Worm (Caenorhabditis elegans) whole organism, late embryonic: ENCODE measurements around the gene T03G11.10.

Experiments used
- C08G9.2 ChIP-seq: sonication (generic microtip); optimal IDR thresholded peaks from 2 replicates; lab custom pipeline; 2016; ENCODE audit warnings: mild to moderate bottlenecking, missing genetic modification characterization, moderate library complexity, missing compliant biosample characterization
- F13H6.1 ChIP-seq: sonication (generic microtip); optimal IDR thresholded peaks from 2 replicates; lab custom pipeline; 2016; ENCODE audit warnings: missing genetic modification characterization, missing compliant biosample characterization
- K09A11.1 ChIP-seq: sonication (generic microtip); optimal IDR thresholded peaks from 2 replicates; lab custom pipeline; 2017; ENCODE audit warnings: antibody characterized with exemption, mild to moderate bottlenecking, missing genetic modification characterization, missing compliant biosample characterization; ENCODE audit not compliant: insufficient read depth
- Y22D7AL.16 ChIP-seq: sonication (generic microtip); optimal IDR thresholded peaks from 2 replicates; lab custom pipeline; 2016; ENCODE audit warnings: missing genetic modification characterization, missing compliant biosample characterization
- ahr-1 ChIP-seq: sonication (generic microtip); optimal IDR thresholded peaks from 2 replicates; lab custom pipeline; 2016; ENCODE audit warnings: missing genetic modification characterization, missing compliant biosample characterization
- ama-1 ChIP-seq: fragments of 150-350 bp; optimal IDR thresholded peaks from 2 replicates; lab custom pipeline; 2014
- ceh-18 ChIP-seq: sonication (generic microtip); optimal IDR thresholded peaks from 2 replicates; lab custom pipeline; 2016; ENCODE audit warnings: missing genetic modification characterization, missing compliant biosample characterization
- ceh-19 ChIP-seq: fragments of 200-800 bp; sonication (Bioruptor generic); optimal IDR thresholded peaks from 2 replicates; lab custom pipeline; 2018; ENCODE audit warnings: mild to moderate bottlenecking, missing genetic modification characterization, missing compliant biosample characterization
- ceh-30 ChIP-seq: fragments of 150-350 bp; optimal IDR thresholded peaks from 2 replicates; lab custom pipeline; 2014; ENCODE audit warnings: missing biosample characterization, missing genetic modification characterization
- ceh-31 ChIP-seq: sonication (generic microtip); optimal IDR thresholded peaks from 2 replicates; lab custom pipeline; 2016; ENCODE audit warnings: missing genetic modification characterization, missing compliant biosample characterization
- ceh-34 ChIP-seq: sonication (generic microtip); optimal IDR thresholded peaks from 2 replicates; lab custom pipeline; 2016; ENCODE audit warnings: mild to moderate bottlenecking, missing genetic modification characterization, missing compliant biosample characterization
- ceh-45 ChIP-seq: fragments of 200-800 bp; sonication (Bioruptor generic); IDR thresholded peaks from 2 replicates; pipeline ENCODE4 v1.3.6; 2022; ENCODE audit warnings: missing genetic modification reagents, missing genetic modification characterization, missing compliant biosample characterization
- ceh-48 ChIP-seq: sonication (generic microtip); optimal IDR thresholded peaks from 2 replicates; lab custom pipeline; 2016; ENCODE audit warnings: missing genetic modification characterization, inconsistent platforms, missing compliant biosample characterization
- che-1 ChIP-seq: sonication (generic microtip); optimal IDR thresholded peaks from 2 replicates; lab custom pipeline; 2016; ENCODE audit warnings: mild to moderate bottlenecking, missing genetic modification characterization, missing compliant biosample characterization
- dve-1 ChIP-seq: sonication (generic microtip); optimal IDR thresholded peaks from 2 replicates; lab custom pipeline; 2017; ENCODE audit warnings: antibody characterized with exemption, mild to moderate bottlenecking, missing genetic modification characterization, missing compliant biosample characterization
- gmeb-2 ChIP-seq: sonication (generic microtip); optimal IDR thresholded peaks from 2 replicates; lab custom pipeline; 2016; ENCODE audit warnings: missing genetic modification characterization, inconsistent platforms, missing compliant biosample characterization
- hlh-6 ChIP-seq: sonication (generic microtip); optimal IDR thresholded peaks from 2 replicates; lab custom pipeline; 2016; ENCODE audit warnings: missing genotype, missing genetic modification characterization, missing compliant biosample characterization
- hlh-8 ChIP-seq: sonication (generic microtip); optimal IDR thresholded peaks from 2 replicates; lab custom pipeline; 2016; ENCODE audit warnings: missing genotype, missing genetic modification characterization, missing compliant biosample characterization
- lim-6 ChIP-seq: sonication (generic microtip); optimal IDR thresholded peaks from 2 replicates; lab custom pipeline; 2016; ENCODE audit warnings: missing genetic modification characterization, missing compliant biosample characterization
- lin-11 ChIP-seq: fragments of 200-800 bp; sonication (Bioruptor generic); optimal IDR thresholded peaks from 2 replicates; lab custom pipeline; 2018; ENCODE audit warnings: mild to moderate bottlenecking, missing genetic modification characterization, missing compliant biosample characterization
- madf-2 ChIP-seq: sonication (generic microtip); optimal IDR thresholded peaks from 2 replicates; lab custom pipeline; 2017; ENCODE audit warnings: missing genetic modification characterization, missing compliant biosample characterization
- nhr-11 ChIP-seq: fragments of 150-350 bp; optimal IDR thresholded peaks from 2 replicates; lab custom pipeline; 2014; ENCODE audit warnings: missing biosample characterization, missing genetic modification characterization
- odd-2 ChIP-seq: sonication (generic microtip); optimal IDR thresholded peaks from 2 replicates; lab custom pipeline; 2017; ENCODE audit warnings: antibody characterized with exemption, mild to moderate bottlenecking, missing genetic modification characterization, missing compliant biosample characterization
- pax-1 ChIP-seq: fragments of 150-350 bp; optimal IDR thresholded peaks from 2 replicates; lab custom pipeline; 2014; ENCODE audit warnings: missing biosample characterization, missing genetic modification characterization
- pha-2 ChIP-seq: sonication (generic microtip); optimal IDR thresholded peaks from 2 replicates; lab custom pipeline; 2017; ENCODE audit warnings: mild to moderate bottlenecking, missing genetic modification characterization, missing compliant biosample characterization
- rnt-1 ChIP-seq: sonication (generic microtip); optimal IDR thresholded peaks from 2 replicates; lab custom pipeline; 2016; ENCODE audit warnings: missing genetic modification characterization, missing compliant biosample characterization
- sox-4 ChIP-seq: sonication (generic microtip); optimal IDR thresholded peaks from 2 replicates; lab custom pipeline; 2017; ENCODE audit warnings: mild to moderate bottlenecking, missing genetic modification characterization, inconsistent platforms, missing compliant biosample characterization
- tbx-7 ChIP-seq: sonication (generic microtip); optimal IDR thresholded peaks from 2 replicates; lab custom pipeline; 2016; ENCODE audit warnings: missing genotype, missing genetic modification characterization, missing compliant biosample characterization
- ttx-3 ChIP-seq: sonication (generic microtip); optimal IDR thresholded peaks from 2 replicates; lab custom pipeline; 2016; ENCODE audit warnings: missing genetic modification reagents, missing genetic modification characterization, missing compliant biosample characterization
- unc-3 ChIP-seq, 2 experiments: fragments of 200-800 bp in 1 of 2; sonication (Bioruptor generic) in 1 of 2; sonication (generic microtip) in 1 of 2; conservative IDR thresholded peaks in 1 of 2; optimal IDR thresholded peaks in 1 of 2; 2 replicates each; pipeline versions ENCODE4 v1.3.6 to Lab custom; 2016 to 2022; ENCODE audit warnings: missing compliant biosample characterization in 2 of 2, missing genetic modification characterization in 2 of 2, missing genetic modification reagents in 1 of 2
- unc-42 ChIP-seq: sonication (generic microtip); optimal IDR thresholded peaks from 2 replicates; lab custom pipeline; 2016; ENCODE audit warnings: missing genotype, missing genetic modification characterization, missing compliant biosample characterization
- unc-55 ChIP-seq: sonication (generic microtip); optimal IDR thresholded peaks from 2 replicates; lab custom pipeline; 2017; ENCODE audit warnings: missing biosample characterization, missing genetic modification reagents, missing genetic modification characterization
- unc-86 ChIP-seq: sonication (generic microtip); optimal IDR thresholded peaks from 2 replicates; lab custom pipeline; 2016; ENCODE audit warnings: missing genetic modification characterization, missing compliant biosample characterization
- zip-5 ChIP-seq: sonication (generic microtip); optimal IDR thresholded peaks from 2 replicates; lab custom pipeline; 2016; ENCODE audit warnings: missing genetic modification characterization, missing compliant biosample characterization
- ztf-16 ChIP-seq: sonication (generic microtip); optimal IDR thresholded peaks from 2 replicates; lab custom pipeline; 2017; ENCODE audit warnings: missing genetic modification characterization, missing compliant biosample characterization

Gene T03G11.10

DNA sequence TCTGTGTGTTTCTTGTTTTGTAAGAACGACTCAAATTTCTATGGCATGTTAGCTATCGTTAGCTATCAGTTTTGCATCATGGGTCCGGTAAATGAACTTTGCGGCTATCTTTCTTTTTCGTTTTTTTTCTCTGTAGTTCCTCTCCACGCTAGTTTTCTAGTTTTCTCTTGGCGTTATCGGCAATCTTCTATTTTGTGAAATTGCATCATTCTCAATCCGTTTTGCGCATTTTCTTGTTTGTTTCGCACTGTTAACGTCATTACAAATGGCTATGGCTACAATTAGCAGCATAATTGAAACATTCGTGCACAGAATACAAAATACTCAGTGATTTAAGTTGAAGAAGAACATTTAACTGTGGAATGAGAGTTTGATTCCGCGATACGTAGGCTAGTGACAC is 42.0 kb upstream of the T03G11.10 start:
- TF ChIP-seq odd-2 = no peak
- no peak for TF ChIP-seq ztf-16 (tag; lab: Kevin White, UChicago)
- TF ChIP-seq ceh-31 (tag; lab: Kevin White, UChicago) = no peak
- no peak for TF ChIP-seq ama-1 (lab: Kevin White, UChicago)
- TF ChIP-seq C08G9.2 (tag; lab: Kevin White, UChicago) = no peak
- TF ChIP-seq tbx-7 (tag; lab: Kevin White, UChicago) = no peak
- no peak for TF ChIP-seq zip-5
- no peak for TF ChIP-seq unc-3 (GFP tag; conservative IDR thresholded peaks at IDR 0.05; lab: Robert Waterston, UW)
- TF ChIP-seq unc-3 (tag; optimal IDR thresholded peaks at IDR 0.05; lab: Kevin White, UChicago) = no peak
- TF ChIP-seq Y22D7AL.16 (tag; lab: Kevin White, UChicago) = no peak
- TF ChIP-seq dve-1 = no peak
- TF ChIP-seq ceh-48 (tag; lab: Kevin White, UChicago) = no peak
- no peak for TF ChIP-seq madf-2 (tag; lab: Kevin White, UChicago)
- TF ChIP-seq ttx-3 = no peak

DNA sequence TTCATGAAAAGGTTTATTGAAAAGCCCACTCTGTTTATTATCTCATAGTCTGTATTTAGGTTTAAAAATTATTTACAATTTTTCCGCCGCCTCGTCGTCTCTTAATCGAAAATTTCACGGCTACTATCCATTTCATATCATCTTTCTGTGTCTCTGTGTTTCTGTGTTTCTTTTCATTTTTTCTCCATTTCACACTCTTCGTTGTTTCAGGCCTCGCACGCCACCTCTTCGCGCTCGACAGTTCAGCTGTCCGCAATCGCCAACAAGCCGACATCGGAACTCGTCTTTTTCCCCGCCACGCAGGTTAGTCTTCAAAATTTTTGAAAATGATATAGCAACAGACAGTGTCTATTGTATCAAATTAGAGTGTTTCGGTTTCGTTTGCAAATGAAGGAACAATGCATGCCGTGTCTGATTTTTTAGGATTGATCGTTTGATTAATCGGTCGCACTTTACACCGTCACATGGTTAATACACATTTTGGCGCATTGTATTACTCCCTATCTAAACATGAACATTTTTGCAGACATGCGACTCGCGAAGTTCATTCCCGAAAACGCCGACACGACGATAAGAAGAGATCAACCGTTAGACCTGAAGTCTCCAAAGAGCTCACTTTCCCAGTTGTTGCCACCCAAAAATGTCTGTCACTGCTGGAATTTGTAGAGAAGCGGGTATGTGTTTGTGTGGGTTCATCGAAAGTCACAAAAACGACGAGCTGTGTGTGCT is 40.1 kb upstream of the T03G11.10 start:
- TF ChIP-seq ama-1 (lab: Kevin White, UChicago) = no peak
- no peak for TF ChIP-seq unc-42
- TF ChIP-seq unc-55 (GFP tag; lab: Kevin White, UChicago) = no peak
- no peak for TF ChIP-seq Y22D7AL.16 (tag; lab: Kevin White, UChicago)
- no peak for TF ChIP-seq lim-6 (tag; lab: Kevin White, UChicago)
- no peak for TF ChIP-seq sox-4 (tag; lab: Kevin White, UChicago)
- TF ChIP-seq odd-2 = no peak
- no peak for TF ChIP-seq ceh-45 (GFP tag; lab: Robert Waterston, UW)
- TF ChIP-seq hlh-8 (tag; lab: Kevin White, UChicago) = no peak
- no peak for TF ChIP-seq che-1 (tag; lab: Kevin White, UChicago)
- TF ChIP-seq pax-1 = no peak
- TF ChIP-seq F13H6.1 = no peak
- TF ChIP-seq ahr-1 = no peak
- TF ChIP-seq K09A11.1 = no peak
- no peak for TF ChIP-seq C08G9.2 (tag; lab: Kevin White, UChicago)
- no peak for TF ChIP-seq lin-11
- TF ChIP-seq, all 69 proteins: peak for 0

DNA sequence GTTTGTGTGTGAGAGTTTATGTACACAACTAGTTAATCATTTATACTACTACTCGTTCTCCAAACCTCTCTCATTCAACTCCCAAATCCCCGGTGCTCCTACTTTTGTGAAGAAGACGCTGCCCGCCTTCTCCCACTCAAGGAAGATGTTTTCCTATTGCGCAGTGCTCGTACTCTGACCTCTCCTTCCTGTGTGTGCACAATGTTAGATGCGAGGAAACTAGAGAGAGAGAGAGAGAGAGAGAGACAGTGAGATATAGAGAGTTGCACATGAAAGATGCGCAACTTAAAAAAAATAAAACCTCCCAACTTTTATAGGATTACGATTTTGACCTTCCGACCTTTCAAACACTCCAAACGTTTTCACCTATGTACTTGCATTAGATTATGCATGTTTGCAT is 39.5 kb upstream of the T03G11.10 start:
- TF ChIP-seq unc-42 (peak; percentile 82), unc-86 (no peak)

DNA sequence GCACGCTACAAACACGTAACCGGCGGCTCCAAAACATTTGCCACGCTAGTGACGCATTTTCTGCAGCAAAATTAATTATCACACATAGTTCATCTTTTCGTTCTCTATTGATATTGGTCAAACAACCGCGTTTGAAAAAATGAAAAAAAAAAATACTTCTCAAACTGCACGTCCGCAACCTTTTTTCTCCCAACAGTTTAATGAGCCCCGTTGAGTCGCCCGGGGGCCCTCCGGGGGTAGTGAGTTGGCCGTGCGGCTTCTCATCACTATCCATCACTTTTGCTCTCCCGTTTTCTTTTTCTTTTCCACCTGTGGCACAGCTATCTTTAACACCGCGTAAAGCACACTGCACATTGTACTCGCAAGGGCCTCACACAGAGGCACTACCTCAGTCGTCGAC is 38.4 kb upstream of the T03G11.10 start:
- TF ChIP-seq tbx-7 (tag; lab: Kevin White, UChicago) (no peak), gmeb-2 (tag; lab: Kevin White, UChicago) (no peak), rnt-1 (no peak), unc-55 (GFP tag; lab: Kevin White, UChicago) (peak; percentile 23), ceh-18 (tag; lab: Kevin White, UChicago) (peak; percentile 58), nhr-11 (tag; lab: Kevin White, UChicago) (no peak), hlh-6 (tag; lab: Kevin White, UChicago) (peak; percentile 25)
- TF ChIP-seq, all 69 proteins: peak for 3

DNA sequence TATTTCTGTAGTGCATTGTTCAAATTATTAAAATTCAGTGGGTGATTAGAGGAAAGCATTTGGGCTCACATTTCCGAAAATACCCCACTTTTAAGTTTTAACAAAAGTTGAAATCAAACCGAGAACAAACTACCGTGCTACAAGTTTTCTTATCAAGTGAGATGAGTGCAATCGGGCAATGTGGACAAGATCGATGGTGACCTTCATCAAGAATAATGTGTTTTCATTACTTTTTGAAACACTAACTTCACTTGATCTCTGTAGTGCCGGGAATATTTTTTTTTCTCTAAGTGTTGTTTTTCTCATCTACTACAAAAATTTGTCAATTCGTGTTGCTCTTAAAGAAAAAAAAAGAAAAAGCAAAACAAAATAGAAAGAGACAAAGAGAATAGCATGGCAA is 37.8 kb upstream of the T03G11.10 start:
- no peak for TF ChIP-seq pha-2 (tag; lab: Kevin White, UChicago)
- TF ChIP-seq che-1 (tag; lab: Kevin White, UChicago) = no peak
- TF ChIP-seq dve-1 = no peak
- TF ChIP-seq hlh-6 (tag; lab: Kevin White, UChicago) = no peak
- TF ChIP-seq, all 69 proteins: peak for 0

DNA sequence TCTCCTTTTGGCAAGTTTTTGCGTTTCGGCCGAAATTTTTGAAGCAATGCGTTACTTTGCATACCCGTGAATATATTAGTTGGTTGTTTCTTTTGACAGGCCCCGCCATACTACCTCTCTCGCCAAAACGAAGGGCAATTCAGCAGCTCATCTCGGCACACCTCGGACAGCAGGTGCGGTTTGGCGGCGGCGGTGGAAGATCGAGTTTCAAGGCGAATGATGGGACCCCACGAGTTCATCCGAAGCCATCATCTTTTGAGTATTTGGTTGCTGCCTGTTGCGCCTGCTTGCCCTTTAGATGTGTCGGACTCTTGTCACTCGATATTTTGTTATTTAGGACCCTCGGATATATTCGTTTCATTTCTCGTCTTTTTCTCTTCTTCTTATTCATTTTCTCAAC is 37.3 kb upstream of the T03G11.10 start:
- TF ChIP-seq ceh-18 (tag; lab: Kevin White, UChicago) (peak; percentile 1), ceh-19 (GFP tag; lab: Kevin White, UChicago) (peak; percentile 5), ceh-30 (tag; lab: Kevin White, UChicago) (no peak), K09A11.1 (no peak), madf-2 (tag; lab: Kevin White, UChicago) (no peak), ceh-34 (tag; lab: Kevin White, UChicago) (peak; percentile 88)
- TF ChIP-seq, all 69 proteins: peak for 3
